Worm (Caenorhabditis elegans) whole organism, L4 larva: ENCODE measurements around the gene Y97E10AR.6.

Source experiments
- cey-2 ChIP-seq: sonication (generic microtip); optimal IDR thresholded peaks from 3 replicates; lab custom pipeline; 2017; ENCODE audit warnings: missing genetic modification characterization, mild to moderate bottlenecking, missing compliant biosample characterization, antibody characterized with exemption, borderline replicate concordance; ENCODE audit not compliant: insufficient read depth
- dmd-8 ChIP-seq: fragments of 200-800 bp; sonication (Bioruptor generic); IDR thresholded peaks from 2 replicates; pipeline ENCODE4 v1.3.6; 2022; ENCODE audit warnings: missing genetic modification characterization, missing compliant biosample characterization
- dmd-9 ChIP-seq: fragments of 200-800 bp; sonication (Bioruptor generic); IDR thresholded peaks from 2 replicates; pipeline ENCODE4 v1.3.6; 2022; ENCODE audit warnings: missing genetic modification reagents, missing genetic modification characterization, missing compliant biosample characterization
- egl-27 ChIP-seq: sonication (generic microtip); optimal IDR thresholded peaks from 3 replicates; lab custom pipeline; 2017; ENCODE audit warnings: missing biosample characterization, missing genetic modification reagents, missing genetic modification characterization
- fos-1 ChIP-seq: fragments of 150-350 bp; optimal IDR thresholded peaks from 2 replicates; lab custom pipeline; 2014; ENCODE audit warnings: missing biosample characterization, missing genetic modification characterization
- jun-1 ChIP-seq: fragments of 150-350 bp; optimal IDR thresholded peaks from 2 replicates; lab custom pipeline; 2014; ENCODE audit warnings: missing biosample characterization, missing genetic modification reagents, missing genetic modification characterization
- lin-39 ChIP-seq: fragments of 150-350 bp; optimal IDR thresholded peaks from 2 replicates; lab custom pipeline; 2014; ENCODE audit warnings: missing biosample characterization, missing genetic modification reagents, missing genetic modification characterization
- nhr-25 ChIP-seq: sonication (generic microtip); optimal IDR thresholded peaks from 2 replicates; lab custom pipeline; 2017; ENCODE audit warnings: missing genetic modification characterization, mild to moderate bottlenecking, missing compliant biosample characterization, antibody characterized with exemption, moderate library complexity, borderline replicate concordance; ENCODE audit not compliant: insufficient read depth
- nhr-28 ChIP-seq: fragments of 150-350 bp; optimal IDR thresholded peaks from 2 replicates; lab custom pipeline; 2014; ENCODE audit warnings: missing biosample characterization, missing genetic modification characterization
- php-3 ChIP-seq: fragments of 200-800 bp; sonication (Bioruptor generic); IDR thresholded peaks from 2 replicates; pipeline ENCODE4 v1.3.6; 2022; ENCODE audit warnings: missing genetic modification reagents, missing genetic modification characterization, missing compliant biosample characterization
- unc-62 ChIP-seq, 3 experiments: fragments of 150-350 bp in 1 of 3; sonication (generic microtip); optimal IDR thresholded peaks in 2 of 3; peaks in 1 of 3; 1 replicate in 1 of 3; 2 replicates in 2 of 3; lab custom pipeline; 2014 to 2017; ENCODE audit warnings: missing biosample characterization in 3 of 3, missing genetic modification characterization in 3 of 3, missing genetic modification reagents in 3 of 3, missing genotype in 1 of 3

DNA sequence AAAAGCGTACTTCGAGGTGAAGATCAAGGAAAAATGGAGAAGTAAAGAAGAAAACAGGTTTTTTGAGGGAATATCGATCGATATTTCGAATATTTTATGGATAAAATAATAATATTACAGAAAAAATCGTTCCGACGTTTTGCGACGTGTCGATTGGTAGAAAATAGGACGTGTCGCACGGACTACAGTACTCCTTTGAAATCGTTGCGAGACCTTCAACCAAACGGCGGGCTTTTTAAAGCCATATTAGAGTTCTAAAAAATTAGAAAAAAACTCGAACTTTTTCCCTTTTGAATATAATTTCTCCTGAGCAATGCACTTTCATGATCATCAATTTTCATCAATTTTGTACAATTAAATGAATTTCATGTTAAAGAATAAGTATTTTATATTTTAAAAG lies 3.6 kb downstream of the Y97E10AR.6 start, which contains the start of gene Y97E10AR.4:
- TF ChIP-seq cey-2 (tag; lab: Kevin White, UChicago) = no peak
- TF ChIP-seq nhr-28 (tag; lab: Kevin White, UChicago) = no peak
- no peak for TF ChIP-seq php-3 (GFP tag; lab: Robert Waterston, UW)
- no peak for TF ChIP-seq unc-62 (GFP tag; optimal IDR thresholded peaks at IDR 0.05 in 1 of 2; lab: Kevin White, UChicago)
- TF ChIP-seq unc-62 (tag; optimal IDR thresholded peaks at IDR 0.05; lab: Kevin White, UChicago) = no peak
- no peak for TF ChIP-seq fos-1 (tag; lab: Kevin White, UChicago)
- TF ChIP-seq lin-39 = no peak
- no peak for TF ChIP-seq dmd-8 (GFP tag; lab: Robert Waterston, UW)
- TF ChIP-seq dmd-9 (GFP tag; lab: Robert Waterston, UW) = no peak
- TF ChIP-seq egl-27 (tag; lab: Kevin White, UChicago) = no peak
- TF ChIP-seq jun-1 (tag; lab: Kevin White, UChicago) = no peak
- no peak for TF ChIP-seq nhr-25
